Worm (Caenorhabditis elegans): ENCODE results near the gene ari-2.
A peak's percentile ranks its signal among the peaks of the same experiment; 100 is the strongest.

DNA sequence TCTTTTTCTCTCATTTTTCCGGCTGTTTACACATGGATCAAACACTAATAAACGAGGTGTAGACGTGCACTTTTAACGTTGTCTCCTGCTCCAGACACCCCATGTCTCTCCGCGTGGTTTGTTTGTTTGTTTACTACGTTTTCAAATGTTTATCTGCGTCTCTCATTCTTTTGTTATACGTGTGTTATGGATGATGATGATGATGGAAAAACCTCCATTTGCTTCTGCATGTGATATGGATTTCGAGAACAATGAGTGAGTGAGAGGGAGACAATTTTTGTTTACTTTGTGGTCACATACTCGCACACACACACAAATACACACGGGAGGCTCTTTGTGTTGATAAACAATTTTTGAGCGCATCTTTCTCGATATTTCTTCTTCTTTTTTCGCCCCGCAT, 53.5 kb downstream of the ari-2 start:
- TF ChIP-seq ztf-11 (tag; optimal IDR thresholded peaks at IDR 0.05) (no peak), snpc-4 (tag; optimal IDR thresholded peaks at IDR 0.05) (no peak), nhr-28 (tag; optimal IDR thresholded peaks at IDR 0.05) (peak; percentile 51), unc-130 (GFP tag; optimal IDR thresholded peaks at IDR 0.05) (no peak)

All from whole organism, L4 larva.